Worm (Caenorhabditis elegans) whole organism, midembryonic: ENCODE measurements around the gene him-17.

Experiments
- T22C8.4 ChIP-seq: fragments of 200-800 bp; sonication (Bioruptor generic); IDR thresholded peaks from 2 replicates; pipeline ENCODE4 v1.3.6; 2022; ENCODE audit warnings: missing genetic modification characterization, missing compliant biosample characterization
- cog-1 ChIP-seq: sonication (generic microtip); optimal IDR thresholded peaks from 2 replicates; lab custom pipeline; 2016; ENCODE audit warnings: missing genetic modification characterization, missing compliant biosample characterization
- flt-1 ChIP-seq: fragments of 200-800 bp; sonication (Bioruptor generic); IDR thresholded peaks from 2 replicates; pipeline ENCODE4 v1.3.6; 2022; ENCODE audit warnings: missing genetic modification characterization, missing compliant biosample characterization
- klf-2 ChIP-seq: fragments of 200-800 bp; sonication (Bioruptor generic); conservative IDR thresholded peaks from 2 replicates; pipeline ENCODE4 v1.3.6; 2022; ENCODE audit warnings: missing genetic modification reagents, missing genetic modification characterization, missing compliant biosample characterization
- med-1 ChIP-seq: sonication (generic microtip); optimal IDR thresholded peaks from 2 replicates; lab custom pipeline; 2017; ENCODE audit warnings: missing genetic modification characterization, mild to moderate bottlenecking, missing compliant biosample characterization, antibody characterized with exemption, missing genetic modification reagents; ENCODE audit not compliant: insufficient read depth
- ref-1 ChIP-seq: fragments of 200-800 bp; sonication (Bioruptor generic); conservative IDR thresholded peaks from 2 replicates; pipeline ENCODE4 v1.3.6; 2022; ENCODE audit warnings: missing genetic modification reagents, missing genetic modification characterization, missing compliant biosample characterization
- tab-1 ChIP-seq: fragments of 200-800 bp; sonication (Bioruptor generic); IDR thresholded peaks from 2 replicates; pipeline ENCODE4 v1.3.6; 2022; ENCODE audit warnings: missing genetic modification characterization, missing compliant biosample characterization
- ztf-23 ChIP-seq: fragments of 200-800 bp; sonication (Bioruptor generic); IDR thresholded peaks from 2 replicates; pipeline ENCODE4 v1.3.6; 2022; ENCODE audit warnings: missing genetic modification reagents, missing genetic modification characterization, missing compliant biosample characterization
- ztf-29 ChIP-seq: fragments of 200-800 bp; sonication (Bioruptor generic); IDR thresholded peaks from 2 replicates; pipeline ENCODE4 v1.3.6; 2022; ENCODE audit warnings: missing genetic modification reagents, missing genetic modification characterization, missing compliant biosample characterization

Gene him-17

ce11 chrV:13154225-13154624 lies 22.3 kb upstream of the him-17 start:
- TF ChIP-seq flt-1 (GFP tag; lab: Robert Waterston, UW): no peak
- TF ChIP-seq T22C8.4 (GFP tag; lab: Robert Waterston, UW): no peak
- TF ChIP-seq ztf-23 (GFP tag; lab: Robert Waterston, UW): no peak
- TF ChIP-seq ztf-29: no peak
- no peak for TF ChIP-seq klf-2 (GFP tag; lab: Robert Waterston, UW)
- no peak for TF ChIP-seq ref-1 (GFP tag; lab: Robert Waterston, UW)
- TF ChIP-seq med-1 (GFP tag; lab: Kevin White, UChicago): no peak
- TF ChIP-seq tab-1: no peak
- TF ChIP-seq cog-1 (tag; lab: Kevin White, UChicago): no peak

- TF ChIP-seq flt-1 (GFP tag; lab: Robert Waterston, UW) (no peak), ztf-29 (no peak), ref-1 (GFP tag; lab: Robert Waterston, UW) (no peak), cog-1 (tag; lab: Kevin White, UChicago) (no peak), ztf-23 (GFP tag; lab: Robert Waterston, UW) (no peak), klf-2 (GFP tag; lab: Robert Waterston, UW) (no peak), med-1 (GFP tag; lab: Kevin White, UChicago) (no peak), tab-1 (no peak), T22C8.4 (GFP tag; lab: Robert Waterston, UW) (no peak)
Measured at ce11 chrV:13157073-13157472, 19.4 kb upstream of the him-17 start.

ce11 chrV:13161052-13161451 lies 15.5 kb upstream of the him-17 start:
- no peak for TF ChIP-seq cog-1 (tag; lab: Kevin White, UChicago)
- no peak for TF ChIP-seq tab-1
- no peak for TF ChIP-seq med-1 (GFP tag; lab: Kevin White, UChicago)
- no peak for TF ChIP-seq ref-1 (GFP tag; lab: Robert Waterston, UW)
- TF ChIP-seq T22C8.4 (GFP tag; lab: Robert Waterston, UW): no peak
- TF ChIP-seq ztf-23 (GFP tag; lab: Robert Waterston, UW): no peak
- no peak for TF ChIP-seq ztf-29
- no peak for TF ChIP-seq flt-1 (GFP tag; lab: Robert Waterston, UW)
- TF ChIP-seq klf-2 (GFP tag; lab: Robert Waterston, UW): no peak

ce11 chrV:13162885-13163284 lies 13.6 kb upstream of the him-17 start:
- TF ChIP-seq cog-1 (tag; lab: Kevin White, UChicago) (no peak), flt-1 (GFP tag; lab: Robert Waterston, UW) (no peak), med-1 (GFP tag; lab: Kevin White, UChicago) (no peak), ref-1 (GFP tag; lab: Robert Waterston, UW) (no peak), ztf-29 (no peak), klf-2 (GFP tag; lab: Robert Waterston, UW) (no peak), T22C8.4 (GFP tag; lab: Robert Waterston, UW) (no peak), tab-1 (no peak), ztf-23 (GFP tag; lab: Robert Waterston, UW) (no peak)

- TF ChIP-seq flt-1 (GFP tag; lab: Robert Waterston, UW) (no peak), cog-1 (tag; lab: Kevin White, UChicago) (no peak), med-1 (GFP tag; lab: Kevin White, UChicago) (no peak), ref-1 (GFP tag; lab: Robert Waterston, UW) (no peak), tab-1 (no peak)
Measured at ce11 chrV:13163841-13164240, 12.7 kb upstream of the him-17 start.

- TF ChIP-seq cog-1 (tag; lab: Kevin White, UChicago) (no peak), klf-2 (GFP tag; lab: Robert Waterston, UW) (no peak), med-1 (GFP tag; lab: Kevin White, UChicago) (no peak), tab-1 (no peak), ztf-23 (GFP tag; lab: Robert Waterston, UW) (no peak), flt-1 (GFP tag; lab: Robert Waterston, UW) (no peak), ref-1 (GFP tag; lab: Robert Waterston, UW) (no peak), ztf-29 (no peak), T22C8.4 (GFP tag; lab: Robert Waterston, UW) (no peak)
Measured at ce11 chrV:13165244-13165643, 11.3 kb upstream of the him-17 start.

- TF ChIP-seq ztf-29: no peak
- TF ChIP-seq cog-1 (tag; lab: Kevin White, UChicago): no peak
- no peak for TF ChIP-seq ref-1 (GFP tag; lab: Robert Waterston, UW)
- no peak for TF ChIP-seq med-1 (GFP tag; lab: Kevin White, UChicago)
Measured at ce11 chrV:13166582-13166981, 9.9 kb upstream of the him-17 start.

ce11 chrV:13170497-13170896 lies 6.0 kb upstream of the him-17 start:
- TF ChIP-seq ref-1 (GFP tag; lab: Robert Waterston, UW): no peak
- TF ChIP-seq T22C8.4 (GFP tag; lab: Robert Waterston, UW): no peak
- TF ChIP-seq klf-2 (GFP tag; lab: Robert Waterston, UW): no peak
- TF ChIP-seq ztf-23 (GFP tag; lab: Robert Waterston, UW): no peak
- TF ChIP-seq med-1 (GFP tag; lab: Kevin White, UChicago): no peak
- TF ChIP-seq cog-1 (tag; lab: Kevin White, UChicago): no peak
- no peak for TF ChIP-seq ztf-29
- no peak for TF ChIP-seq flt-1 (GFP tag; lab: Robert Waterston, UW)
- TF ChIP-seq tab-1: no peak

ce11 chrV:13173718-13174117 lies 2.8 kb upstream of the him-17 start:
- TF ChIP-seq tab-1 (no peak), ref-1 (GFP tag; lab: Robert Waterston, UW) (no peak), T22C8.4 (GFP tag; lab: Robert Waterston, UW) (no peak), cog-1 (tag; lab: Kevin White, UChicago) (no peak), ztf-23 (GFP tag; lab: Robert Waterston, UW) (no peak), klf-2 (GFP tag; lab: Robert Waterston, UW) (no peak), flt-1 (GFP tag; lab: Robert Waterston, UW) (no peak), ztf-29 (no peak), med-1 (GFP tag; lab: Kevin White, UChicago) (no peak)
